Worm (Caenorhabditis elegans): ENCODE results near the gene C45B2.3.

DNA sequence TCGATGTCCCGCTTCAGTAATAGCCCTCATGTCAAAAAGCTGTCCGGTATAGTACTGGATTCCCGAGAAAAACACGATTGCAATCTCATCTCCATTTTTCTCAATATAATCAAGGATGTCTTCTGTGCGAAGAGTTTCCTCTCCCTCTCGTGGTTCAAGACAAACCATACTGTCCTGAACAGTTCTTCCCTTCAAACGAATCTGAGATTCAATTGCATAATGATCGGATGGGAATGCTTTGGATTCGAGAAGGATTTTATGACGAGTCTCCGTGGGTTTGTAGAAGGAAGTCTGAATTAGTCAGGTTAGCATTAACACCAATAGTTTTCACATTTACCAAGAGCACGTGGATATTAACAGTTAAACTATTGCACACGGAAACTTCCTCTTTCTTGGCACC, 25.2 kb downstream of the C45B2.3 start:
- TF ChIP-seq akir-1 (GFP tag; optimal IDR thresholded peaks at IDR 0.05) (no peak), sea-2 (GFP tag; IDR thresholded peaks at IDR 0.05) (no peak), chd-7 (tag; optimal IDR thresholded peaks at IDR 0.05) (no peak), D2030.7 (GFP tag; IDR thresholded peaks at IDR 0.05) (no peak), F39B2.1 (GFP tag; IDR thresholded peaks at IDR 0.05) (no peak), hlh-12 (tag; optimal IDR thresholded peaks at IDR 0.05) (no peak), ekl-4 (GFP tag; IDR thresholded peaks at IDR 0.05) (no peak)

Measured in whole organism, young adult.